Worm (Caenorhabditis elegans) whole organism, mixed stage, embryonic: ENCODE measurements around the gene T24E12.10.

ENCODE experiments used
- elt-3 ChIP-seq: fragments of 150-350 bp; optimal IDR thresholded peaks from 2 replicates; lab custom pipeline; 2014; ENCODE audit warnings: missing biosample characterization, missing genetic modification characterization
- lin-13 ChIP-seq: fragments of 150-350 bp; optimal IDR thresholded peaks from 2 replicates; lab custom pipeline; 2014; ENCODE audit warnings: missing biosample characterization, missing genetic modification characterization
- lin-32 ChIP-seq: fragments of 200-800 bp; sonication (Bioruptor generic); optimal IDR thresholded peaks from 2 replicates; lab custom pipeline; 2018; ENCODE audit warnings: mild to moderate bottlenecking, missing genetic modification characterization, missing compliant biosample characterization
- nhr-2 ChIP-seq: fragments of 150-350 bp; optimal IDR thresholded peaks from 2 replicates; lab custom pipeline; 2014; ENCODE audit warnings: missing biosample characterization, missing genetic modification characterization
- nhr-28 ChIP-seq: fragments of 150-350 bp; optimal IDR thresholded peaks from 2 replicates; lab custom pipeline; 2014; ENCODE audit warnings: missing biosample characterization, missing genetic modification characterization
- nhr-76 ChIP-seq: sonication (generic microtip); optimal IDR thresholded peaks from 2 replicates; lab custom pipeline; 2017; ENCODE audit warnings: missing biosample characterization, missing genetic modification characterization
- tbx-8 ChIP-seq: fragments of 200-800 bp; sonication (Bioruptor generic); optimal IDR thresholded peaks from 2 replicates; lab custom pipeline; 2018; ENCODE audit warnings: mild to moderate bottlenecking, missing genetic modification characterization, moderate library complexity, missing compliant biosample characterization
- unc-62 ChIP-seq: fragments of 150-350 bp; optimal IDR thresholded peaks from 2 replicates; lab custom pipeline; 2014; ENCODE audit warnings: missing biosample characterization, missing genetic modification reagents, missing genetic modification characterization
- zip-8 ChIP-seq: fragments of 150-350 bp; optimal IDR thresholded peaks from 2 replicates; lab custom pipeline; 2014; ENCODE audit warnings: missing biosample characterization, missing genetic modification characterization

DNA sequence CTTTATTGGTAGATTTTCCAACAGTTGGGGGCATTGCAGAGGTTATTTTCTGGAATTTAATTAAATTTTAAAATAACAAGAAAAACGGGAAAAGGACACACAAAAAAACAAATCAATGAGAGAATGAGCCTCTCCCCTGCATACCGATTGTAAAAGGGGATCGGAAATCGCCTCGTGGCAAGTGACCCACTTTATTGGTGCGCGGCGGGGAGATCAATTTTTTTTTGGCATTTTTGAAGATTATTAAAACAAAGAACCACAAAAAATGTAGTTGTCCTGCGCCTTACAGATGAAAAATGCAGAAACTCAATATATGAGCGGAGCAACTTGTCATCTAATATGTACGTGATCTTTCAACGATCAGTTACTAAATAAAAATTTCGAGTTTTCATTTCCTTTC lies 48.2 kb upstream of the T24E12.10 start, which contains the start of gene F54D10.7:
- TF ChIP-seq zip-8 (tag; lab: Kevin White, UChicago): no peak
- no peak for TF ChIP-seq unc-62 (GFP tag; lab: Kevin White, UChicago)
- TF ChIP-seq tbx-8 (GFP tag; lab: Kevin White, UChicago): no peak
- TF ChIP-seq nhr-76: no peak
- TF ChIP-seq lin-32 (GFP tag; lab: Kevin White, UChicago): no peak
- TF ChIP-seq nhr-28 (tag; lab: Kevin White, UChicago): no peak
- no peak for TF ChIP-seq nhr-2
- no peak for TF ChIP-seq elt-3
- no peak for TF ChIP-seq lin-13
